Worm (Caenorhabditis elegans) whole organism, L2 larva: ENCODE results near the gene F31F6.3.

Experiments
- C34F6.9 ChIP-seq: fragments of 150-350 bp; optimal IDR thresholded peaks from 2 replicates; lab custom pipeline; 2014; ENCODE audit warnings: missing biosample characterization, missing genetic modification characterization
- F13H6.1 ChIP-seq: sonication (generic microtip); optimal IDR thresholded peaks from 2 replicates; lab custom pipeline; 2016; ENCODE audit warnings: missing genetic modification characterization, missing compliant biosample characterization
- R02D3.7 ChIP-seq: fragments of 150-350 bp; optimal IDR thresholded peaks from 2 replicates; lab custom pipeline; 2014; ENCODE audit warnings: missing biosample characterization, missing genetic modification characterization
- Y55F3AM.14 ChIP-seq: fragments of 200-800 bp; sonication (Bioruptor generic); optimal IDR thresholded peaks from 2 replicates; lab custom pipeline; 2018; ENCODE audit warnings: mild to moderate bottlenecking, missing genetic modification characterization, missing compliant biosample characterization
- ZK546.5 ChIP-seq: sonication (generic microtip); optimal IDR thresholded peaks from 2 replicates; lab custom pipeline; 2017; ENCODE audit warnings: missing biosample characterization, missing genetic modification characterization
- alr-1 ChIP-seq: fragments of 150-350 bp; optimal IDR thresholded peaks from 2 replicates; lab custom pipeline; 2014; ENCODE audit warnings: missing biosample characterization, missing genetic modification characterization
- aly-2 ChIP-seq: fragments of 150-350 bp; optimal IDR thresholded peaks from 2 replicates; lab custom pipeline; 2014; ENCODE audit warnings: missing biosample characterization, missing genetic modification characterization
- ama-1 ChIP-seq: fragments of 150-350 bp; optimal IDR thresholded peaks from 2 replicates; lab custom pipeline; 2018; ENCODE audit warnings: inconsistent platforms
- blmp-1 ChIP-seq: sonication (generic microtip); optimal IDR thresholded peaks from 2 replicates; lab custom pipeline; 2017; ENCODE audit warnings: missing genetic modification characterization, mild to moderate bottlenecking, missing compliant biosample characterization, antibody characterized with exemption, moderate library complexity; ENCODE audit not compliant: insufficient read depth
- ceh-82 ChIP-seq: fragments of 150-350 bp; optimal IDR thresholded peaks from 2 replicates; lab custom pipeline; 2014; ENCODE audit warnings: missing biosample characterization, missing genetic modification characterization
- crh-2 ChIP-seq: sonication (generic microtip); optimal IDR thresholded peaks from 2 replicates; lab custom pipeline; 2017; ENCODE audit warnings: missing biosample characterization, missing genetic modification characterization
- dmd-4 ChIP-seq: sonication (generic microtip); optimal IDR thresholded peaks from 2 replicates; lab custom pipeline; 2017; ENCODE audit warnings: missing biosample characterization, missing genetic modification characterization
- egl-27 ChIP-seq: sonication (generic microtip); optimal IDR thresholded peaks from 3 replicates; lab custom pipeline; 2017; ENCODE audit warnings: missing biosample characterization, missing genetic modification reagents, missing genetic modification characterization
- elt-1 ChIP-seq: fragments of 150-350 bp; optimal IDR thresholded peaks from 2 replicates; lab custom pipeline; 2014; ENCODE audit warnings: missing biosample characterization, missing genetic modification characterization
- elt-3 ChIP-seq: sonication (generic microtip); optimal IDR thresholded peaks from 2 replicates; lab custom pipeline; 2017; ENCODE audit warnings: missing biosample characterization, missing genetic modification characterization
- fos-1 ChIP-seq: fragments of 150-350 bp; optimal IDR thresholded peaks from 2 replicates; lab custom pipeline; 2014; ENCODE audit warnings: missing biosample characterization, missing genetic modification characterization
- gmeb-1 ChIP-seq: fragments of 150-350 bp; optimal IDR thresholded peaks from 2 replicates; lab custom pipeline; 2014; ENCODE audit warnings: missing biosample characterization, missing genetic modification characterization
- lin-11 ChIP-seq: fragments of 150-350 bp; sonication (generic microtip); optimal IDR thresholded peaks from 2 replicates; lab custom pipeline; 2014; ENCODE audit warnings: missing biosample characterization, missing genetic modification characterization, inconsistent platforms, mixed read lengths
- lin-13 ChIP-seq: fragments of 150-350 bp; optimal IDR thresholded peaks from 2 replicates; lab custom pipeline; 2014; ENCODE audit warnings: missing biosample characterization, missing genetic modification reagents, missing genetic modification characterization
- lin-39 ChIP-seq: fragments of 150-350 bp; optimal IDR thresholded peaks from 2 replicates; lab custom pipeline; 2014; ENCODE audit warnings: missing biosample characterization, missing genetic modification reagents, missing genetic modification characterization
- lsy-2 ChIP-seq, 2 experiments: fragments of 150-350 bp in 1 of 2; sonication (generic microtip) in 1 of 2; optimal IDR thresholded peaks; 2 replicates each; lab custom pipeline; 2014 to 2017; ENCODE audit warnings: missing biosample characterization in 2 of 2, missing genetic modification characterization in 2 of 2
- mab-5 ChIP-seq: fragments of 150-350 bp; optimal IDR thresholded peaks from 2 replicates; lab custom pipeline; 2014; ENCODE audit warnings: missing biosample characterization, missing genetic modification characterization
- mbf-1 ChIP-seq: sonication (generic microtip); optimal IDR thresholded peaks from 2 replicates; lab custom pipeline; 2017; ENCODE audit warnings: missing biosample characterization, missing genetic modification characterization
- mdl-1 ChIP-seq, 2 experiments: fragments of 150-350 bp in 1 of 2; sonication (generic microtip) in 1 of 2; optimal IDR thresholded peaks; 2 replicates each; lab custom pipeline; 2017; ENCODE audit warnings: missing biosample characterization in 2 of 2, missing genetic modification characterization in 2 of 2
- nhr-10 ChIP-seq: sonication (generic microtip); optimal IDR thresholded peaks from 2 replicates; lab custom pipeline; 2017; ENCODE audit warnings: missing biosample characterization, missing genetic modification characterization
- nhr-12 ChIP-seq: fragments of 150-350 bp; optimal IDR thresholded peaks from 2 replicates; lab custom pipeline; 2014; ENCODE audit warnings: missing biosample characterization, missing genetic modification characterization
- nhr-21 ChIP-seq: fragments of 150-350 bp; optimal IDR thresholded peaks from 2 replicates; lab custom pipeline; 2014; ENCODE audit warnings: missing biosample characterization, missing genetic modification characterization
- nhr-23 ChIP-seq: fragments of 150-350 bp; optimal IDR thresholded peaks from 2 replicates; lab custom pipeline; 2014; ENCODE audit warnings: missing biosample characterization, missing genetic modification reagents, missing genetic modification characterization
- nhr-237 ChIP-seq: fragments of 150-350 bp; optimal IDR thresholded peaks from 2 replicates; lab custom pipeline; 2014; ENCODE audit warnings: missing biosample characterization, missing genetic modification characterization
- nhr-25 ChIP-seq: fragments of 150-350 bp; sonication (generic microtip); optimal IDR thresholded peaks from 3 replicates; lab custom pipeline; 2014; ENCODE audit warnings: missing biosample characterization, missing genetic modification characterization
- nhr-6 ChIP-seq: fragments of 150-350 bp; optimal IDR thresholded peaks from 2 replicates; lab custom pipeline; 2014; ENCODE audit warnings: missing biosample characterization, missing genetic modification characterization
- nhr-77 ChIP-seq: fragments of 150-350 bp; optimal IDR thresholded peaks from 2 replicates; lab custom pipeline; 2014; ENCODE audit warnings: missing biosample characterization, missing genetic modification characterization
- peb-1 ChIP-seq: fragments of 150-350 bp; optimal IDR thresholded peaks from 2 replicates; lab custom pipeline; 2014; ENCODE audit warnings: missing biosample characterization, missing genetic modification characterization
- sem-4 ChIP-seq: fragments of 150-350 bp; optimal IDR thresholded peaks from 2 replicates; lab custom pipeline; 2014; ENCODE audit warnings: missing biosample characterization, missing genetic modification reagents, missing genetic modification characterization
- sma-3 ChIP-seq: sonication (generic microtip); optimal IDR thresholded peaks from 2 replicates; lab custom pipeline; 2016; ENCODE audit warnings: missing genetic modification reagents, missing genetic modification characterization, missing compliant biosample characterization
- sma-9 ChIP-seq, 2 experiments: fragments of 150-350 bp in 1 of 2; sonication (generic microtip) in 1 of 2; optimal IDR thresholded peaks; 2 replicates each; lab custom pipeline; 2014 to 2016; ENCODE audit warnings: missing genetic modification characterization in 2 of 2, mild to moderate bottlenecking in 1 of 2, missing biosample characterization in 1 of 2, missing compliant biosample characterization in 1 of 2, missing genetic modification reagents in 1 of 2, moderate library complexity in 1 of 2
- snpc-4 ChIP-seq: fragments of 150-350 bp; optimal IDR thresholded peaks from 2 replicates; lab custom pipeline; 2014; ENCODE audit warnings: missing biosample characterization, missing genetic modification characterization
- unc-55 ChIP-seq: fragments of 150-350 bp; sonication (generic microtip); optimal IDR thresholded peaks from 3 replicates; lab custom pipeline; 2014; ENCODE audit warnings: missing biosample characterization, missing genetic modification reagents, missing genetic modification characterization
- zag-1 ChIP-seq: fragments of 150-350 bp; optimal IDR thresholded peaks from 2 replicates; lab custom pipeline; 2014; ENCODE audit warnings: missing biosample characterization, missing genetic modification characterization
- ztf-1 ChIP-seq: fragments of 200-800 bp; sonication (Bioruptor generic); conservative IDR thresholded peaks from 2 replicates; pipeline ENCODE4 v1.3.6; 2022; ENCODE audit warnings: missing genetic modification characterization, missing compliant biosample characterization
- ztf-11 ChIP-seq: sonication (generic microtip); optimal IDR thresholded peaks from 2 replicates; lab custom pipeline; 2017; ENCODE audit warnings: missing biosample characterization, missing genetic modification characterization
- ztf-4 ChIP-seq: fragments of 150-350 bp; optimal IDR thresholded peaks from 2 replicates; lab custom pipeline; 2014; ENCODE audit warnings: missing biosample characterization, missing genetic modification characterization

The F31F6.3 gene

ce11 chrX:14897192-14897591 is 24.5 kb upstream of the F31F6.3 start:
- TF ChIP-seq lin-11 (tag; lab: Kevin White, UChicago) (no peak), lin-39 (tag; lab: Kevin White, UChicago) (no peak), F13H6.1 (tag; lab: Kevin White, UChicago) (no peak), R02D3.7 (no peak), snpc-4 (tag; lab: Kevin White, UChicago) (no peak), zag-1 (tag; lab: Kevin White, UChicago) (no peak), sem-4 (tag; lab: Kevin White, UChicago) (no peak), mdl-1 (tag; optimal IDR thresholded peaks at IDR 0.05; lab: Kevin White, UChicago) (no peak), nhr-237 (tag; lab: Kevin White, UChicago) (no peak), sma-3 (GFP tag; lab: Kevin White, UChicago) (no peak), ZK546.5 (tag; lab: Kevin White, UChicago) (no peak), elt-1 (tag; lab: Kevin White, UChicago) (no peak), fos-1 (tag; lab: Kevin White, UChicago) (no peak), ztf-1 (GFP tag; lab: Robert Waterston, UW) (no peak), nhr-25 (tag; lab: Kevin White, UChicago) (no peak), ztf-4 (tag; lab: Kevin White, UChicago) (no peak), alr-1 (tag; lab: Kevin White, UChicago) (no peak), nhr-21 (tag; lab: Kevin White, UChicago) (no peak), nhr-23 (no peak), dmd-4 (tag; lab: Kevin White, UChicago) (no peak)

DNA sequence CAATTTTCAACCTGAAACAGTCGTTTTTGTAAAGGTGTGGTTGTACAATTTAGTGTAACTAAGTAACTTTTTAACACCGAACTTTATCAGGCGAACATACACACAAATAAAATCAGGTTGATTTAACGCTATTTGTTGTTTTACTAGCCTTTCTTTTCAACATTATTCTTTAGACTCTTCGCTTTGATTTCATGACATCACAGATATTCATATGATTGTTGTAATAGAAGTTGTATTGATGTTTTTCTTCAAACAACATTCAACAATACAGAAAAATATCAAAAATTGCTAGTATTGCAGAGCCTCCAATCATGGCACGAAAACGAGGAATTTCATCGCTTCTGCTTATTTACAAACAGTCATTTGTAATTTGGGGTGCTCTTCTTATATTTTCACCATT is 22.2 kb upstream of the F31F6.3 start, which contains the start of gene nac-1:
Gene nac-1 (plus strand): TSS at position 301 of the 400 bp plus-strand sequence.
- TF ChIP-seq gmeb-1 (tag; lab: Kevin White, UChicago) (no peak), elt-3 (tag; lab: Kevin White, UChicago) (no peak), lsy-2 (tag; optimal IDR thresholded peaks at IDR 0.05; lab: Kevin White, UChicago) (no peak), aly-2 (tag; lab: Kevin White, UChicago) (no peak), alr-1 (tag; lab: Kevin White, UChicago) (no peak), nhr-6 (tag; lab: Kevin White, UChicago) (no peak), mbf-1 (tag; lab: Kevin White, UChicago) (no peak), egl-27 (tag; lab: Kevin White, UChicago) (no peak)

DNA sequence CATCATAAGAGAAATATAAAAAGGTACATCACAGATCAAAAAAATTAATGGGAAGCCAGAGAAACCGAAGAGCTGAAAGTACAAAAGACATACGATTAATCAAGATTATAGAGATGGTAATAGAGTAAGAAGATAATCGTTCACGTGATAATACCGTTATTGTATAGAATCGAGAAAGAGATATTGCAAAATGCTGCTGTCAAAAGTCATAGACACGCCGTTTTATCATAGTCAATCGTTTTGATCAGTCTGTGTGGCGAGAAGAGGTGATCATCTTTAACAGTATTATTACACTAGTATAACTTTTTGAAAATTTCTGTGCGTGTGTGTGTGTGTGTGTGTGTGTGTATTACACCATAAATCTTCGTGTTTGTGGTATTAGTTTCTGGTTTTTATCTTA is 21.7 kb upstream of the F31F6.3 start:
- TF ChIP-seq sma-9 (GFP tag; optimal IDR thresholded peaks at IDR 0.05; lab: Kevin White, UChicago), result peak; percentile 86
- no peak for TF ChIP-seq sma-9 (tag; optimal IDR thresholded peaks at IDR 0.05; lab: Kevin White, UChicago)
- TF ChIP-seq sem-4 (tag; lab: Kevin White, UChicago), result no peak
- TF ChIP-seq blmp-1 (tag; lab: Kevin White, UChicago), result peak; percentile 76
- no peak for TF ChIP-seq C34F6.9 (tag; lab: Kevin White, UChicago)
- no peak for TF ChIP-seq mab-5 (tag; lab: Kevin White, UChicago)
- peak; percentile 61 for TF ChIP-seq nhr-21 (tag; lab: Kevin White, UChicago)
- TF ChIP-seq aly-2 (tag; lab: Kevin White, UChicago), result no peak
- peak; percentile 67 for TF ChIP-seq nhr-25 (tag; lab: Kevin White, UChicago)
- no peak for TF ChIP-seq elt-1 (tag; lab: Kevin White, UChicago)
- TF ChIP-seq crh-2 (tag; lab: Kevin White, UChicago), result peak; percentile 39
- peak; percentile 8 for TF ChIP-seq gmeb-1 (tag; lab: Kevin White, UChicago)
- TF ChIP-seq unc-55, result no peak
- no peak for TF ChIP-seq ceh-82 (tag; lab: Kevin White, UChicago)
- TF ChIP-seq peb-1, result no peak
- TF ChIP-seq lsy-2 (tag; optimal IDR thresholded peaks at IDR 0.05; lab: Kevin White, UChicago), result no peak
- peak in 1 of 2 experiments; percentile 26 for TF ChIP-seq mdl-1 (tag; optimal IDR thresholded peaks at IDR 0.05; lab: Kevin White, UChicago)
- TF ChIP-seq lin-39 (tag; lab: Kevin White, UChicago), result no peak
- no peak for TF ChIP-seq F13H6.1 (tag; lab: Kevin White, UChicago)
- TF ChIP-seq lin-11 (tag; lab: Kevin White, UChicago), result no peak
- no peak for TF ChIP-seq nhr-77 (tag; lab: Kevin White, UChicago)
- TF ChIP-seq mbf-1 (tag; lab: Kevin White, UChicago), result no peak
- TF ChIP-seq sma-3 (GFP tag; lab: Kevin White, UChicago), result peak; percentile 71
- no peak for TF ChIP-seq snpc-4 (tag; lab: Kevin White, UChicago)
- TF ChIP-seq nhr-10, result no peak
- TF ChIP-seq zag-1 (tag; lab: Kevin White, UChicago), result no peak
- no peak for TF ChIP-seq ztf-1 (GFP tag; lab: Robert Waterston, UW)
- no peak for TF ChIP-seq ztf-11 (tag; lab: Kevin White, UChicago)
- TF ChIP-seq lin-13 (GFP tag; lab: Kevin White, UChicago), result no peak
- TF ChIP-seq nhr-12, result no peak
- TF ChIP-seq Y55F3AM.14, result no peak
- TF ChIP-seq ama-1, result no peak
- no peak for TF ChIP-seq nhr-237 (tag; lab: Kevin White, UChicago)
